Fruit fly (Drosophila melanogaster) whole organism, adult: ENCODE results near the gene CG15042.

Experiments used
- CG11617 ChIP-seq: fragments of 200-800 bp; sonication (Bioruptor generic); optimal IDR thresholded peaks from 2 replicates; lab custom pipeline; 2017; ENCODE audit warnings: mild to moderate bottlenecking, missing biosample characterization, missing genetic modification reagents, missing genetic modification characterization
- CG12768 ChIP-seq: fragments of 200-800 bp; sonication (Bioruptor generic); optimal IDR thresholded peaks from 2 replicates; lab custom pipeline; 2017; ENCODE audit warnings: missing biosample characterization, missing genetic modification characterization, mild to moderate bottlenecking, moderate library complexity, missing genetic modification reagents
- CG14711 ChIP-seq: fragments of 200-800 bp; sonication (Bioruptor generic); optimal IDR thresholded peaks from 2 replicates; lab custom pipeline; 2018; ENCODE audit warnings: missing biosample characterization, mild to moderate bottlenecking, missing genetic modification characterization, moderate library complexity
- CG1620 ChIP-seq: fragments of 200-800 bp; sonication (Bioruptor generic); optimal IDR thresholded peaks from 2 replicates; lab custom pipeline; 2016; ENCODE audit warnings: missing biosample characterization, missing genetic modification characterization
- CG33017 ChIP-seq: fragments of 200-800 bp; sonication (Bioruptor generic); optimal IDR thresholded peaks from 2 replicates; lab custom pipeline; 2018; ENCODE audit warnings: missing biosample characterization, mild to moderate bottlenecking, missing genetic modification characterization, moderate library complexity
- CG5204 ChIP-seq: fragments of 200-800 bp; sonication (Bioruptor generic); optimal IDR thresholded peaks from 2 replicates; lab custom pipeline; 2016; ENCODE audit warnings: missing biosample characterization, missing genetic modification characterization
- CG7045 ChIP-seq: fragments of 200-800 bp; sonication (Bioruptor generic); optimal IDR thresholded peaks from 2 replicates; lab custom pipeline; 2017; ENCODE audit warnings: missing biosample characterization, mild to moderate bottlenecking, missing genetic modification characterization
- CG7101 ChIP-seq: fragments of 200-800 bp; sonication (Bioruptor generic); optimal IDR thresholded peaks from 2 replicates; lab custom pipeline; 2018; ENCODE audit warnings: missing biosample characterization, mild to moderate bottlenecking, missing genetic modification characterization, moderate library complexity
- Clk ChIP-seq: fragments of 200-800 bp; sonication (Bioruptor generic); optimal IDR thresholded peaks from 2 replicates; lab custom pipeline; 2017; ENCODE audit warnings: missing biosample characterization, missing genetic modification characterization
- Crg-1 ChIP-seq: fragments of 200-800 bp; sonication (Bioruptor generic); optimal IDR thresholded peaks from 2 replicates; lab custom pipeline; 2016; ENCODE audit warnings: missing biosample characterization, missing genetic modification characterization
- Hr96 ChIP-seq: fragments of 200-800 bp; sonication (Bioruptor generic); optimal IDR thresholded peaks from 2 replicates; lab custom pipeline; 2016; ENCODE audit warnings: missing biosample characterization, missing genetic modification characterization
- Mnt ChIP-seq: fragments of 200-800 bp; sonication (Bioruptor generic); optimal IDR thresholded peaks from 2 replicates; lab custom pipeline; 2016; ENCODE audit warnings: missing biosample characterization, mild to moderate bottlenecking, missing genetic modification characterization
- bab1 ChIP-seq: fragments of 200-800 bp; sonication (Bioruptor generic); optimal IDR thresholded peaks from 3 replicates; lab custom pipeline; 2019; ENCODE audit warnings: missing biosample characterization, mild to moderate bottlenecking, missing genetic modification characterization, moderate library complexity
- cic ChIP-seq: fragments of 200-800 bp; sonication (Bioruptor generic); optimal IDR thresholded peaks from 2 replicates; lab custom pipeline; 2017; ENCODE audit warnings: missing biosample characterization, mild to moderate bottlenecking, missing genetic modification characterization, moderate library complexity
- cnc ChIP-seq, 2 experiments: fragments of >200 bp; optimal IDR thresholded peaks; 2 replicates each; lab custom pipeline; 2017
- kay ChIP-seq: fragments of 200-800 bp; sonication (Bioruptor generic); peaks from one replicate; lab custom pipeline; 2016; ENCODE audit warnings: missing biosample characterization, missing genetic modification characterization, borderline replicate concordance
- ovo ChIP-seq: fragments of 200-800 bp; sonication (Bioruptor generic); optimal IDR thresholded peaks from 2 replicates; lab custom pipeline; 2016; ENCODE audit warnings: missing biosample characterization, missing genetic modification characterization
- pad ChIP-seq: fragments of 200-800 bp; sonication (Bioruptor generic); optimal IDR thresholded peaks from 3 replicates; lab custom pipeline; 2017; ENCODE audit warnings: missing biosample characterization, missing genetic modification characterization, mild to moderate bottlenecking, moderate library complexity, missing genetic modification reagents
- tj ChIP-seq: fragments of 200-800 bp; sonication (Bioruptor generic); optimal IDR thresholded peaks from 3 replicates; lab custom pipeline; 2017; ENCODE audit warnings: missing biosample characterization, mild to moderate bottlenecking, missing genetic modification characterization, moderate library complexity
- toe ChIP-seq: fragments of 200-800 bp; sonication (Bioruptor generic); optimal IDR thresholded peaks from 2 replicates; lab custom pipeline; 2016; ENCODE audit warnings: missing biosample characterization, missing genetic modification characterization

The CG15042 gene

DNA sequence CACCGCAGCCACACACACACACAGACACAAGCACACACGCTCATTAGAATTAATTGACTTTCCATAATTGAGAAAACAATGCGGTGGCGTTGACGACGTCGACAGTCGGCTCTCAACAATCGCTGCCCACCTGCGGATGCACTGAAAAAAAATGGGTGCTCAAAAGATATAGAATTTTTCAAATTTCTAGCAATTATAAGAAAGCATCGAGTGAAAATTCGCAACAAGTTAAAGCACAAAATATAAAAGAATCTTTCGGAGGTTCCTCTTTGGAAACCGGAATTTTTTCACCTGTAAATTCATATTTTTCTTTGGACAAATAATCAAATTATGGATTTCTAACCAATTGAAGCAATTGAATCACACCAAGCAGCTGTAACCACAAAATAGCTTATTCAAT lies 13.8 kb upstream of the CG15042 start:
- TF ChIP-seq CG14711 (no peak), CG5204 (GFP tag; lab: Kevin White, UChicago) (no peak), cnc (optimal IDR thresholded peaks at IDR 0.05; lab: Kevin White, UChicago) (no peak), CG1620 (GFP tag; lab: Kevin White, UChicago) (no peak), toe (GFP tag; lab: Kevin White, UChicago) (no peak), CG7045 (GFP tag; lab: Kevin White, UChicago) (no peak), Hr96 (no peak), Mnt (no peak), bab1 (GFP tag; lab: Kevin White, UChicago) (no peak), CG11617 (GFP tag; lab: Kevin White, UChicago) (no peak), CG7101 (no peak), CG33017 (tag; lab: Kevin White, UChicago) (no peak), cic (GFP tag; lab: Kevin White, UChicago) (no peak), Clk (GFP tag; lab: Kevin White, UChicago) (no peak)

DNA sequence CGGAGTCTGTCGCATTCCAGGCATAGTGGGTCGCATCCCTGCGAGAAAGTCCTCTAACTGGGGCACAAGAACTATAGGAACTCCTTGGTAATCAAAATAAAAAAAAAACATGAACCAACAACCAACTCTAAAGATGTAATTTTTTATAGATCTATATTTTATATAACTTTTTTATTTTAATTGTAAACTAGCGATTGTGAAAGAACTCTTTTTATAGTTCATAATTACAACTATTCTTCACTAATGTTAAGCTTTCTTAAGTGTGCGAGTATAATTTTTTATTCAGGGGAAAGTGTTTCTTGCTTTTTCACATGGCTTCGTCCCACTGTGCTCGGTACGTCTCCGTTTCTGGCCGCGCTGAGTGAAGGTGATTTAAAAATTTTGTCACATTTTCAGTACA lies 12.2 kb upstream of the CG15042 start:
- TF ChIP-seq Crg-1 (GFP tag; lab: Kevin White, UChicago): no peak
- no peak for TF ChIP-seq CG33017 (tag; lab: Kevin White, UChicago)
- no peak for TF ChIP-seq Hr96
- no peak for TF ChIP-seq ovo (GFP tag; lab: Kevin White, UChicago)
- TF ChIP-seq CG7101: no peak
- no peak for TF ChIP-seq CG7045 (GFP tag; lab: Kevin White, UChicago)
- TF ChIP-seq Mnt: no peak
- TF ChIP-seq CG12768 (GFP tag; lab: Kevin White, UChicago): no peak
- TF ChIP-seq pad (GFP tag; lab: Kevin White, UChicago): no peak
- no peak for TF ChIP-seq cic (GFP tag; lab: Kevin White, UChicago)
- no peak for TF ChIP-seq CG5204 (GFP tag; lab: Kevin White, UChicago)
- no peak for TF ChIP-seq CG1620 (GFP tag; lab: Kevin White, UChicago)

DNA sequence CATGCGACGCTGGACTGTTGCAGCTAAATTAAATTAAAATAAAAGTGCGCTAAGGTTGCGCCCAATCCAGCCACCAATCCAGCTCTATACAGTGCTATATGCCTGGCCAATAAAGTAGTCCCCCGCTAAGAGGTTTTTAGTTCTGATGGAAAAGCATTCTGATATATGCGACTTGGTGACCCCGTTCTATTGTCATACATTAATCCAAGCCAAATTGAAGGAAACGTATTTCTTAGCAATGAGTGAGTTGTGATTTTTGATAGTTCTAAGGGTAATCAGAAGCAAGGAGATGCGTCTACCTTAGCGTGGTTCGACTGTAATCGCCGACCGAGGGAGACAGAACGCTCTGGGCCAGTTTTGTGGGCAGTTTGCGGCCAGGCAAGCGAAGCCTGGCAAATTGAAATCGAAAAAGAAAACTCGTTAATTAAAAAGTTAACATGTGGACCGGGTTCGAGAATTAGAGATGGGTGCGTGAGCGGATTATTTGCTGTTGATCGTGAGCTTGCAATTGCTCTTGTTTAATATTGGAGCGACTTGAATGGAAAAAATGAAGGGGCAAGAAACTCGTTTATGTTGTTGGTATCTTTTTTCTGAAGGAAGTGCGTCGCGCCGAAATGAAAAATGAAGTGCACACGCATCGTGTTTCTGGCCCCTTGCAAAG lies 10.3 kb upstream of the CG15042 start:
- TF ChIP-seq ovo (GFP tag; lab: Kevin White, UChicago) (no peak), CG7045 (GFP tag; lab: Kevin White, UChicago) (no peak), Crg-1 (GFP tag; lab: Kevin White, UChicago) (no peak), cnc (optimal IDR thresholded peaks at IDR 0.05; lab: Kevin White, UChicago) (no peak), CG14711 (no peak), kay (GFP tag; lab: Kevin White, UChicago) (no peak), Mnt (no peak), CG33017 (tag; lab: Kevin White, UChicago) (no peak), tj (GFP tag; lab: Kevin White, UChicago) (no peak), pad (GFP tag; lab: Kevin White, UChicago) (no peak), CG1620 (GFP tag; lab: Kevin White, UChicago) (no peak), CG5204 (GFP tag; lab: Kevin White, UChicago) (no peak), toe (GFP tag; lab: Kevin White, UChicago) (no peak), bab1 (GFP tag; lab: Kevin White, UChicago) (no peak), CG12768 (GFP tag; lab: Kevin White, UChicago) (no peak), CG7101 (no peak), Hr96 (no peak), cic (GFP tag; lab: Kevin White, UChicago) (no peak)

DNA sequence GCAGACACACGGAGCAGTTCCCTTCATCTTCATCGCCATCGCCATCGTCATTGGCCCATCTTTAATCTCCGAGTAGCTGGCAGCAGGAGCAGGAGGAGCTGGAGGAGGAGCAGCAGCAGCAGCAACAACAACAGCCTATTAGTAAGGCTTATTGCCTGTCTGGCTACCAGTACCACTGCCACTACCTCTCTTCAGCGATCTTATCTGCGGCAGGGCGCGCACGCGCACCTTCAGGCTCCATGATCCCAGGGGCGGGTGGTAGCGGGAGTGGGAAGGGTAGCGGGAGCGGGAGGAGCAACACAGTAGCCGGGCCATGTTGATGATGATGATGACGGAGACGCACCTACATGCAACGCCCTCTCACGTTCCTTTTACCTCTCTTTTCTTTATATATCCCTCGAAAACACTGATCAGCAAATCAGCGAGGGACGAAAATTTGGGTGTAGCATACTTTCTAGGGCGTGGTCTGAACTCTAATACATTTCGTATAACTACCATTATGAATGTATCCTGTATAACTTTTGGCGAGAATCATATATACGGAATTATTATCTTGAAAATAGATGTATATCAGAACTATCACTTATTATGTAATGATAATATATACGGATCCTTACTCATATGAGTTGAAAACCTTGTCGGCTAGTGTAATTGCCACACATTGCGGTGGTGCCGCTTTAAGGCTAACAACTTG lies 9.1 kb upstream of the CG15042 start:
- no peak for TF ChIP-seq Crg-1 (GFP tag; lab: Kevin White, UChicago)
- no peak for TF ChIP-seq cnc (optimal IDR thresholded peaks at IDR 0.05; lab: Kevin White, UChicago)
- no peak for TF ChIP-seq Mnt
- no peak for TF ChIP-seq kay (GFP tag; lab: Kevin White, UChicago)
- TF ChIP-seq CG33017 (tag; lab: Kevin White, UChicago): no peak
- TF ChIP-seq CG12768 (GFP tag; lab: Kevin White, UChicago): no peak
- TF ChIP-seq toe (GFP tag; lab: Kevin White, UChicago): no peak
- no peak for TF ChIP-seq tj (GFP tag; lab: Kevin White, UChicago)
- no peak for TF ChIP-seq ovo (GFP tag; lab: Kevin White, UChicago)
- no peak for TF ChIP-seq cic (GFP tag; lab: Kevin White, UChicago)
- TF ChIP-seq CG7045 (GFP tag; lab: Kevin White, UChicago): no peak
- no peak for TF ChIP-seq CG5204 (GFP tag; lab: Kevin White, UChicago)
- TF ChIP-seq bab1 (GFP tag; lab: Kevin White, UChicago): no peak
- TF ChIP-seq CG1620 (GFP tag; lab: Kevin White, UChicago): no peak
- TF ChIP-seq CG11617 (GFP tag; lab: Kevin White, UChicago): no peak
- no peak for TF ChIP-seq CG7101
- TF ChIP-seq pad (GFP tag; lab: Kevin White, UChicago): no peak
- no peak for TF ChIP-seq Hr96
- TF ChIP-seq CG14711: no peak

DNA sequence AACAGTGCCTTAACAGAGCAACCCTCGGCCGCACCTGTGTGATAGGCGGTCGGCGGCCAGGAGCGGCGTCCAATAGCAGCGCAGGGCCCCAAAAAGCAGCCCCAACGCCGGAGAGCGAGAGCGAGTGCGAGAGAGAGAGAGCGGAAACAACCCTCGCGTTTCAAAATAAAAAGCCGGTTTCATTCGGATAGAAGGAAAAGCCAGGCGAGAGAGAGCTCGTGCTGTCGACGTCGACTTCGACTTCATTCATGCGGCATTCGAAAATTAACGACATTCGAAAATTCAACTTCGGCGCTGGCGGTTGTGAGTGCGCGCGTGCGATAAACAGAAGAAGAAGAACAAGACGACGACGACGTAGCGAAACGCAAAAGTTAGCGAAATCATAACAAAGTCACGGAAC lies 6.3 kb upstream of the CG15042 start:
- TF ChIP-seq toe (GFP tag; lab: Kevin White, UChicago): no peak
- no peak for TF ChIP-seq Hr96
- no peak for TF ChIP-seq Clk (GFP tag; lab: Kevin White, UChicago)
- no peak for TF ChIP-seq Mnt
- no peak for TF ChIP-seq cnc (optimal IDR thresholded peaks at IDR 0.05; lab: Kevin White, UChicago)
- TF ChIP-seq bab1 (GFP tag; lab: Kevin White, UChicago): peak; percentile 19
- no peak for TF ChIP-seq CG7045 (GFP tag; lab: Kevin White, UChicago)
- no peak for TF ChIP-seq Crg-1 (GFP tag; lab: Kevin White, UChicago)
- TF ChIP-seq CG5204 (GFP tag; lab: Kevin White, UChicago): no peak
- TF ChIP-seq CG11617 (GFP tag; lab: Kevin White, UChicago): no peak
- TF ChIP-seq ovo (GFP tag; lab: Kevin White, UChicago): no peak
- TF ChIP-seq CG1620 (GFP tag; lab: Kevin White, UChicago): no peak
- TF ChIP-seq pad (GFP tag; lab: Kevin White, UChicago): no peak
- TF ChIP-seq CG14711: no peak
- no peak for TF ChIP-seq CG7101
- TF ChIP-seq kay (GFP tag; lab: Kevin White, UChicago): no peak
- TF ChIP-seq cic (GFP tag; lab: Kevin White, UChicago): peak; percentile 18
- TF ChIP-seq CG33017 (tag; lab: Kevin White, UChicago): no peak
- TF ChIP-seq tj (GFP tag; lab: Kevin White, UChicago): peak; percentile 23
